Fruit fly (Drosophila melanogaster): ENCODE data around the gene Teh4.
A peak's percentile ranks its signal among the peaks of the same experiment; 100 is the strongest.

Teh4 gene

dm6 chr3L:4148406-4148975, 29.6 kb downstream of the Teh4 start, which contains the start of gene CG1299 (continued):
- TF ChIP-seq CG8290 (GFP tag; optimal IDR thresholded peaks at IDR 0.05) (no peak), CG8290 (tag; optimal IDR thresholded peaks at IDR 0.05) (no peak), sob (GFP tag; IDR thresholded peaks at IDR 0.05) (no peak), CG10654 (GFP tag; optimal IDR thresholded peaks at IDR 0.05) (no peak), Stat92E (GFP tag; optimal IDR thresholded peaks at IDR 0.05) (no peak), Rx (GFP tag; IDR thresholded peaks at IDR 0.05) (no peak), disco-r (GFP tag; optimal IDR thresholded peaks at IDR 0.05) (no peak)

- TF ChIP-seq CG4854 (GFP tag; optimal IDR thresholded peaks at IDR 0.05) (no peak), Sox102F (GFP tag; optimal IDR thresholded peaks at IDR 0.05) (no peak), chinmo (GFP tag; IDR thresholded peaks at IDR 0.05; ENCODE audit: partially characterized antibody) (0 out of 4 replicates have a peak, but pooled peaks have one; percentile 24)
Measured at dm6 chr3L:4145229-4145628, 32.8 kb downstream of the Teh4 start.

- TF ChIP-seq Ets65A (GFP tag) (peak; percentile 60), CG13775 (GFP tag; optimal IDR thresholded peaks at IDR 0.05) (no peak)
Measured at dm6 chr3L:4142064-4142463, 36.0 kb downstream of the Teh4 start, which contains the start of gene CG32260. Gene CG32260, plus strand, starts transcription at chr3L:4142364.

DNA sequence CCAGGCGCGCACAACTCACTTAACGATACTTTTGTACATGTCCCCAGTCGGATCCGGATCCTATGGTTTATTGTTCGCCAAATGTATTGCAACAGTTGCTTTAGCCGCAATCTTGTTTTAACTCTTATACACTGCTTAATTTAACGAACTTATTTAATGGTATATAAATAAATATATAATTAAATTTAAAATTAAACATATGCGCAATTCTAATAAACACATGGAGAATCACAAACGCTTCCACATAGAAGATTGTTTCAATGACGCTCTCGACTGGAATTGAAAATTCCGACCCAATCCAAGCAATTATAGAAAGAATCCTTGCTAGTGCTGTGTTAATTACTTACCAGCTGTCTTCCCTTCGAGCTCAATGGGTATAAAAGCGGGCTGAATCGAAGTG, 36.9 kb downstream of the Teh4 start, which contains the start of gene Akh:
Gene Akh (plus strand): TSS at position 301 of the 400 bp plus-strand sequence.
- TF ChIP-seq h (optimal IDR thresholded peaks at IDR 0.05) (no peak), HHEX (GFP tag; optimal IDR thresholded peaks at IDR 0.05) (no peak), GATAe (GFP tag; conservative IDR thresholded peaks at IDR 0.05) (no peak), CG6791 (GFP tag; IDR thresholded peaks at IDR 0.05; ENCODE audit: partially characterized antibody) (no peak), Atf3 (GFP tag; optimal IDR thresholded peaks at IDR 0.05) (no peak), CG12071 (GFP tag; optimal IDR thresholded peaks at IDR 0.05) (no peak), CG10462 (GFP tag; optimal IDR thresholded peaks at IDR 0.05) (no peak)

- TF ChIP-seq chm (GFP tag; IDR thresholded peaks at IDR 0.05) (no peak), Ets65A (GFP tag) (peak; percentile 89), repo (GFP tag; optimal IDR thresholded peaks at IDR 0.05) (no peak), MTF-1 (GFP tag; optimal IDR thresholded peaks at IDR 0.05; ENCODE audit: borderline replicate concordance) (peak; percentile 82), zen (tag; optimal IDR thresholded peaks at IDR 0.05) (no peak), Bgb (GFP tag; IDR thresholded peaks at IDR 0.05; ENCODE audit: partially characterized antibody) (peak; percentile 89), CG2199 (GFP tag; IDR thresholded peaks at IDR 0.05) (no peak), Ada2b (GFP tag; IDR thresholded peaks at IDR 0.05) (no peak), CG31441 (GFP tag; IDR thresholded peaks at IDR 0.05) (peak; percentile 30; the same call in 1 of the 2 replicates), CG34376 (GFP tag; optimal IDR thresholded peaks at IDR 0.05) (peak; percentile 65), kni (GFP tag; optimal IDR thresholded peaks at IDR 0.05) (no peak), ato (GFP tag; IDR thresholded peaks at IDR 0.05; ENCODE audit: partially characterized antibody) (peak; percentile 66), tna (GFP tag; IDR thresholded peaks at IDR 0.05; ENCODE audit: partially characterized antibody) (peak; percentile 65), CG15514 (GFP tag; optimal IDR thresholded peaks at IDR 0.05) (peak; percentile 79), NFAT (GFP tag; IDR thresholded peaks at IDR 0.05) (no peak), onecut (GFP tag; IDR thresholded peaks at IDR 0.05) (0 out of 2 replicates have a peak, but pooled peaks have one; percentile 1), CG32532 (GFP tag; IDR thresholded peaks at IDR 0.05) (peak; percentile 41; the same call in 1 of the 2 replicates), CG15269 (tag; optimal IDR thresholded peaks at IDR 0.05) (no peak), usp (GFP tag; optimal IDR thresholded peaks at IDR 0.05) (no peak), pb (GFP tag; optimal IDR thresholded peaks at IDR 0.05) (peak; percentile 30), CG17186 (GFP tag; optimal IDR thresholded peaks at IDR 0.05) (peak; percentile 83), HHEX (GFP tag; optimal IDR thresholded peaks at IDR 0.05) (peak; percentile 38), CG30403 (GFP tag; optimal IDR thresholded peaks at IDR 0.05) (peak; percentile 38), br (optimal IDR thresholded peaks at IDR 0.05) (no peak), D19B (GFP tag; optimal IDR thresholded peaks at IDR 0.05) (no peak), chinmo (GFP tag; IDR thresholded peaks at IDR 0.05; ENCODE audit: partially characterized antibody) (0 out of 4 replicates have a peak, but pooled peaks have one; percentile 63)
Measured at dm6 chr3L:4138804-4139521, 39.1 kb downstream of the Teh4 start, which contains the start of the genes Rop and Ras64B. Gene Rop, minus strand, starts transcription at chr3L:4138996. Gene Ras64B, plus strand, starts transcription at chr3L:4139076.

Data from whole organism, embryonic.